Worm (Caenorhabditis elegans) whole organism, L1 larva: ENCODE measurements around the gene sym-4.

Experiments used
- C04F5.9 ChIP-seq: sonication (generic microtip); optimal IDR thresholded peaks from 2 replicates; lab custom pipeline; 2016; ENCODE audit warnings: missing genetic modification characterization, missing compliant biosample characterization
- C34B4.2 ChIP-seq: sonication (generic microtip); optimal IDR thresholded peaks from 2 replicates; lab custom pipeline; 2017; ENCODE audit warnings: mild to moderate bottlenecking, missing genetic modification characterization, missing compliant biosample characterization
- F16B12.6 ChIP-seq: fragments of 150-350 bp; optimal IDR thresholded peaks from 2 replicates; lab custom pipeline; 2014; ENCODE audit warnings: missing biosample characterization, missing genetic modification characterization
- Y116A8C.19 ChIP-seq: sonication (generic microtip); optimal IDR thresholded peaks from 2 replicates; lab custom pipeline; 2016; ENCODE audit warnings: missing compliant biosample characterization, missing genetic modification characterization, borderline replicate concordance
- aly-2 ChIP-seq: fragments of 150-350 bp; optimal IDR thresholded peaks from 2 replicates; lab custom pipeline; 2014; ENCODE audit warnings: missing biosample characterization, missing genetic modification characterization
- ama-1 ChIP-seq: fragments of 150-350 bp; optimal IDR thresholded peaks from 2 replicates; lab custom pipeline; 2014
- ceh-82 ChIP-seq, 3 experiments: fragments of 150-350 bp in 1 of 3; sonication (generic microtip) in 2 of 3; optimal IDR thresholded peaks; 2 replicates each; lab custom pipeline; 2014 to 2017; ENCODE audit warnings: missing biosample characterization in 3 of 3, missing genetic modification characterization in 3 of 3
- ceh-88 ChIP-seq: fragments of 200-800 bp; sonication (Bioruptor generic); IDR thresholded peaks from 2 replicates; pipeline ENCODE4 v1.3.6; 2022; ENCODE audit warnings: missing genetic modification characterization, missing compliant biosample characterization
- ces-1 ChIP-seq: fragments of 150-350 bp; optimal IDR thresholded peaks from 2 replicates; lab custom pipeline; 2014; ENCODE audit warnings: missing biosample characterization, missing genetic modification reagents, missing genetic modification characterization
- efl-3 ChIP-seq: fragments of 200-800 bp; sonication (Bioruptor generic); optimal IDR thresholded peaks from 2 replicates; lab custom pipeline; 2018; ENCODE audit warnings: mild to moderate bottlenecking, missing genetic modification characterization, missing compliant biosample characterization
- egl-27 ChIP-seq, 2 experiments: fragments of 150-350 bp in 1 of 2; sonication (generic microtip); optimal IDR thresholded peaks; 3 replicates each; lab custom pipeline; 2017 to 2018; ENCODE audit warnings: missing biosample characterization in 2 of 2, missing genetic modification characterization in 2 of 2, missing genetic modification reagents in 2 of 2
- elt-2 ChIP-seq: sonication (generic microtip); optimal IDR thresholded peaks from 2 replicates; lab custom pipeline; 2016; ENCODE audit warnings: missing genetic modification characterization, mild to moderate bottlenecking, inconsistent platforms, missing compliant biosample characterization, missing genetic modification reagents
- elt-3 ChIP-seq, 6 experiments: fragments of 150-350 bp in 1 of 6; sonication (generic microtip); optimal IDR thresholded peaks; 2 replicates each; lab custom pipeline; 2017 to 2018; ENCODE audit warnings: missing biosample characterization in 6 of 6, missing genetic modification characterization in 6 of 6, inconsistent platforms in 1 of 6
- fkh-4 ChIP-seq: sonication (generic microtip); optimal IDR thresholded peaks from 2 replicates; lab custom pipeline; 2016; ENCODE audit warnings: missing compliant biosample characterization, missing genetic modification characterization, borderline replicate concordance
- fos-1 ChIP-seq: fragments of 150-350 bp; optimal IDR thresholded peaks from 2 replicates; lab custom pipeline; 2014; ENCODE audit warnings: missing biosample characterization, missing genetic modification characterization
- hpl-2 ChIP-seq: fragments of 150-350 bp; optimal IDR thresholded peaks from 2 replicates; lab custom pipeline; 2014; ENCODE audit warnings: missing biosample characterization, missing genetic modification reagents, missing genetic modification characterization
- irx-1 ChIP-seq: sonication (generic microtip); optimal IDR thresholded peaks from 2 replicates; lab custom pipeline; 2016; ENCODE audit warnings: missing genetic modification characterization, missing compliant biosample characterization
- jun-1 ChIP-seq: fragments of 150-350 bp; optimal IDR thresholded peaks from 2 replicates; lab custom pipeline; 2014; ENCODE audit warnings: missing biosample characterization, missing genetic modification reagents, missing genetic modification characterization
- lin-13 ChIP-seq: fragments of 150-350 bp; optimal IDR thresholded peaks from 2 replicates; lab custom pipeline; 2014; ENCODE audit warnings: missing biosample characterization, missing genetic modification reagents, missing genetic modification characterization
- lin-15B ChIP-seq: fragments of 150-350 bp; sonication (generic microtip); optimal IDR thresholded peaks from 3 replicates; lab custom pipeline; 2014; ENCODE audit warnings: missing biosample characterization, missing genetic modification characterization
- lin-35 ChIP-seq, 2 experiments: fragments of 150-350 bp; optimal IDR thresholded peaks; 2 replicates each; lab custom pipeline; 2014; ENCODE audit warnings: missing biosample characterization in 2 of 2, missing genetic modification characterization in 2 of 2, missing genetic modification reagents in 2 of 2
- lin-39 ChIP-seq: fragments of 150-350 bp; optimal IDR thresholded peaks from 2 replicates; lab custom pipeline; 2014; ENCODE audit warnings: missing biosample characterization, missing genetic modification reagents, missing genetic modification characterization
- lir-3 ChIP-seq: sonication (generic microtip); optimal IDR thresholded peaks from 2 replicates; lab custom pipeline; 2016; ENCODE audit warnings: mild to moderate bottlenecking, missing genetic modification characterization, moderate library complexity, missing compliant biosample characterization; ENCODE audit not compliant: poor library complexity
- mdl-1 ChIP-seq, 2 experiments: fragments of 150-350 bp; optimal IDR thresholded peaks; 2 replicates each; lab custom pipeline; 2014 to 2017; ENCODE audit warnings: missing biosample characterization in 2 of 2, missing genetic modification characterization in 2 of 2, inconsistent platforms in 1 of 2
- nhr-11 ChIP-seq: fragments of 150-350 bp; optimal IDR thresholded peaks from 2 replicates; lab custom pipeline; 2014; ENCODE audit warnings: missing biosample characterization, missing genetic modification characterization
- nhr-19 ChIP-seq: fragments of 200-800 bp; sonication (Bioruptor generic); conservative IDR thresholded peaks from 2 replicates; pipeline ENCODE4 v1.3.6; 2022; ENCODE audit warnings: missing genetic modification characterization, missing compliant biosample characterization
- nhr-20 ChIP-seq: sonication (generic microtip); optimal IDR thresholded peaks from 2 replicates; lab custom pipeline; 2016; ENCODE audit warnings: mild to moderate bottlenecking, missing genetic modification characterization, missing compliant biosample characterization
- nhr-237 ChIP-seq: fragments of 150-350 bp; optimal IDR thresholded peaks from 2 replicates; lab custom pipeline; 2014; ENCODE audit warnings: missing biosample characterization, missing genetic modification characterization
- nhr-28 ChIP-seq: fragments of 150-350 bp; optimal IDR thresholded peaks from 2 replicates; lab custom pipeline; 2014; ENCODE audit warnings: missing biosample characterization, missing genetic modification characterization
- nhr-71 ChIP-seq: sonication (generic microtip); optimal IDR thresholded peaks from 2 replicates; lab custom pipeline; 2016; ENCODE audit warnings: mild to moderate bottlenecking, missing genetic modification characterization, moderate library complexity, missing compliant biosample characterization
- nhr-76 ChIP-seq: sonication (generic microtip); optimal IDR thresholded peaks from 2 replicates; lab custom pipeline; 2017; ENCODE audit warnings: missing biosample characterization, missing genetic modification characterization
- nhr-85 ChIP-seq: sonication (generic microtip); peaks from one replicate; lab custom pipeline; 2016; ENCODE audit warnings: missing genetic modification characterization, inconsistent platforms, missing compliant biosample characterization
- nhr-90 ChIP-seq: sonication (generic microtip); optimal IDR thresholded peaks from 2 replicates; lab custom pipeline; 2016; ENCODE audit warnings: mild to moderate bottlenecking, missing genetic modification characterization, missing compliant biosample characterization; ENCODE audit not compliant: poor library complexity
- pax-3 ChIP-seq: fragments of 200-800 bp; sonication (Bioruptor generic); optimal IDR thresholded peaks from 2 replicates; lab custom pipeline; 2018; ENCODE audit warnings: mild to moderate bottlenecking, missing genetic modification characterization, moderate library complexity, missing compliant biosample characterization
- pqm-1 ChIP-seq: sonication (generic microtip); optimal IDR thresholded peaks from 3 replicates; lab custom pipeline; 2017; ENCODE audit warnings: missing biosample characterization, missing genetic modification characterization
- rnt-1 ChIP-seq: sonication (generic microtip); optimal IDR thresholded peaks from 2 replicates; lab custom pipeline; 2016; ENCODE audit warnings: mild to moderate bottlenecking, missing genetic modification characterization, moderate library complexity, missing compliant biosample characterization
- snpc-4 ChIP-seq: fragments of 150-350 bp; optimal IDR thresholded peaks from 2 replicates; lab custom pipeline; 2014; ENCODE audit warnings: missing biosample characterization, missing genetic modification characterization
- snu-23 ChIP-seq: sonication (generic microtip); optimal IDR thresholded peaks from 2 replicates; lab custom pipeline; 2016; ENCODE audit warnings: missing genetic modification characterization, missing compliant biosample characterization
- sox-4 ChIP-seq: sonication (generic microtip); optimal IDR thresholded peaks from 2 replicates; lab custom pipeline; 2016; ENCODE audit warnings: missing genetic modification characterization, missing compliant biosample characterization
- tlp-1 ChIP-seq: fragments of 150-350 bp; optimal IDR thresholded peaks from 2 replicates; lab custom pipeline; 2014; ENCODE audit warnings: missing biosample characterization, missing genetic modification characterization
- unc-30 ChIP-seq: sonication (generic microtip); optimal IDR thresholded peaks from 2 replicates; lab custom pipeline; 2017; ENCODE audit warnings: missing biosample characterization, missing genetic modification characterization
- unc-62 ChIP-seq: fragments of 150-350 bp; optimal IDR thresholded peaks from 2 replicates; lab custom pipeline; 2014; ENCODE audit warnings: missing biosample characterization, missing genetic modification reagents, missing genetic modification characterization
- unc-86 ChIP-seq: sonication (generic microtip); optimal IDR thresholded peaks from 2 replicates; lab custom pipeline; 2016; ENCODE audit warnings: missing genetic modification characterization, missing compliant biosample characterization
- unc-98 ChIP-seq: fragments of 200-800 bp; sonication (Bioruptor generic); IDR thresholded peaks from 2 replicates; pipeline ENCODE4 v1.3.6; 2022; ENCODE audit warnings: missing genetic modification characterization, missing compliant biosample characterization
- vab-15 ChIP-seq: sonication (generic microtip); optimal IDR thresholded peaks from 2 replicates; lab custom pipeline; 2017; ENCODE audit warnings: missing genotype, mild to moderate bottlenecking, missing genetic modification characterization, missing compliant biosample characterization
- zip-4 ChIP-seq: fragments of 200-800 bp; sonication (Bioruptor generic); optimal IDR thresholded peaks from 2 replicates; lab custom pipeline; 2018; ENCODE audit warnings: mild to moderate bottlenecking, missing genetic modification characterization, moderate library complexity, missing compliant biosample characterization

Gene sym-4

DNA sequence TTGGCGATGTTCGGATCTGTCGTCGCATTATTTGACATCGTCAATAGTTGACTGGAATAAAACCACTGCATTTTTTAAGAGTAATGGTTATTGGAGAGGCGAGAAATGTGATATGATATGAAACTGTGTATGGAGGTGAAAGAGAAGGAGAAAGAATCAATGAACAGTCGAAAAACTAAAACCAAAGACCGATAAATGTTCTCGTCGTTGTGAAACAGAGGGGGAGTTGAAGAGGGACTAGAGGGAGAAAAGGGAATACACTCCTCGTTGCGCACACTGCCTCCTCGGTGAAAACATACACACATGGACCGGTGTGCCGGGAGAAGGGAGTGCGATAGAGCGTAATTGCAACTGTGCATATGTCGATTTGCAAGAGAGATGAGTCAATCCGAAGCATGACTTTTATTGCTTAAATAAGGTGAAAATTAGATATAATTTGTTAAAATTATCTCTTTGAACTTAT lies at the start of gene sym-4 (continued):
- TF ChIP-seq lir-3 (tag; lab: Kevin White, UChicago) (peak; percentile 67), ama-1 (no peak), nhr-11 (peak; percentile 51), lin-15B (tag; lab: Kevin White, UChicago) (peak; percentile 86), nhr-71 (tag; lab: Kevin White, UChicago) (peak; percentile 96), ces-1 (no peak), unc-62 (GFP tag; lab: Kevin White, UChicago) (no peak), nhr-237 (tag; lab: Kevin White, UChicago) (peak; percentile 95), pax-3 (tag; lab: Kevin White, UChicago) (peak; percentile 51), C34B4.2 (tag; lab: Kevin White, UChicago) (no peak), jun-1 (tag; lab: Kevin White, UChicago) (peak; percentile 94), zip-4 (GFP tag; lab: Kevin White, UChicago) (peak; percentile 22), sox-4 (tag; lab: Kevin White, UChicago) (no peak), lin-39 (tag; lab: Kevin White, UChicago) (no peak), ceh-82 (tag; optimal IDR thresholded peaks at IDR 0.05; lab: Kevin White, UChicago) (peak; percentile 73 to 94 (median 78)), mdl-1 (tag; optimal IDR thresholded peaks at IDR 0.05; lab: Kevin White, UChicago) (peak; percentile 5 to 95), nhr-28 (no peak), snu-23 (GFP tag; lab: Kevin White, UChicago) (peak; percentile 98), nhr-76 (no peak), nhr-90 (peak; percentile 91), tlp-1 (tag; lab: Kevin White, UChicago) (no peak), unc-98 (no peak), C04F5.9 (tag; lab: Kevin White, UChicago) (peak; percentile 57), rnt-1 (peak; percentile 83), vab-15 (tag; lab: Kevin White, UChicago) (peak; percentile 85), unc-86 (tag; lab: Kevin White, UChicago) (peak; percentile 81), efl-3 (GFP tag; lab: Kevin White, UChicago) (no peak), lin-13 (peak; percentile 90), lin-35 (GFP tag; optimal IDR thresholded peaks at IDR 0.05; lab: Kevin White, UChicago) (peak; percentile 82 to 92), unc-30 (tag; lab: Kevin White, UChicago) (no peak), ceh-88 (GFP tag; lab: Robert Waterston, UW) (peak; percentile 44; the same call in 1 of the 2 replicates), egl-27 (tag; optimal IDR thresholded peaks at IDR 0.05; lab: Kevin White, UChicago) (peak in 1 of 2 experiments; percentile 50)

- TF ChIP-seq nhr-20 (tag; lab: Kevin White, UChicago) (peak; percentile 20), nhr-19 (GFP tag; lab: Robert Waterston, UW) (no peak), unc-62 (GFP tag; lab: Kevin White, UChicago) (no peak), nhr-85 (tag; lab: Kevin White, UChicago) (no peak), fos-1 (tag; lab: Kevin White, UChicago) (no peak), aly-2 (tag; lab: Kevin White, UChicago) (no peak), nhr-28 (no peak), nhr-90 (peak; percentile 33), elt-3 (tag; optimal IDR thresholded peaks at IDR 0.05; lab: Kevin White, UChicago) (no peak), lin-35 (GFP tag; optimal IDR thresholded peaks at IDR 0.05; lab: Kevin White, UChicago) (peak in 1 of 2 experiments; percentile 44), irx-1 (tag; lab: Kevin White, UChicago) (no peak), elt-2 (tag; lab: Kevin White, UChicago) (peak; percentile 98), unc-98 (no peak), F16B12.6 (tag; lab: Kevin White, UChicago) (no peak), hpl-2 (peak; percentile 14), pax-3 (tag; lab: Kevin White, UChicago) (peak; percentile 3), lin-13 (no peak), Y116A8C.19 (tag; lab: Kevin White, UChicago) (no peak), C34B4.2 (tag; lab: Kevin White, UChicago) (no peak), pqm-1 (tag; lab: Kevin White, UChicago) (peak; percentile 80), C04F5.9 (tag; lab: Kevin White, UChicago) (no peak), mdl-1 (tag; optimal IDR thresholded peaks at IDR 0.05; lab: Kevin White, UChicago) (no peak), tlp-1 (tag; lab: Kevin White, UChicago) (peak; percentile 23), ama-1 (no peak), fkh-4 (tag; lab: Kevin White, UChicago) (no peak), lir-3 (tag; lab: Kevin White, UChicago) (no peak), snpc-4 (tag; lab: Kevin White, UChicago) (no peak)
Measured at ce11 chrX:14214520-14215023, 45.2 kb upstream of the sym-4 start, which contains the start of gene K06G5.1. K06G5.1 (plus strand) TSS chrX:14214973.
